Worm (Caenorhabditis elegans) whole organism, L4 larva: ENCODE data around the gene srd-74.

ENCODE experiments used
- D1046.2 ChIP-seq: fragments of 200-800 bp; sonication (Bioruptor generic); IDR thresholded peaks from 2 replicates; pipeline ENCODE4 v1.3.6; 2022; ENCODE audit warnings: missing genetic modification characterization, missing compliant biosample characterization
- R02D3.7 ChIP-seq: fragments of 150-350 bp; sonication (generic microtip); optimal IDR thresholded peaks from 3 replicates; lab custom pipeline; 2014; ENCODE audit warnings: missing biosample characterization, missing genetic modification characterization
- T20F7.1 ChIP-seq: fragments of 200-800 bp; sonication (Bioruptor generic); optimal IDR thresholded peaks from 2 replicates; lab custom pipeline; 2018; ENCODE audit warnings: mild to moderate bottlenecking, missing genetic modification characterization, missing compliant biosample characterization
- Y105C5A.15 ChIP-seq: fragments of 200-800 bp; sonication (Bioruptor generic); IDR thresholded peaks from 2 replicates; pipeline ENCODE4 v1.3.6; 2022; ENCODE audit warnings: missing genetic modification characterization, missing compliant biosample characterization
- Y5F2A.4 ChIP-seq: fragments of 200-800 bp; sonication (Bioruptor generic); optimal IDR thresholded peaks from 2 replicates; lab custom pipeline; 2018; ENCODE audit warnings: mild to moderate bottlenecking, missing genetic modification characterization, missing compliant biosample characterization
- aly-2 ChIP-seq: sonication (generic microtip); optimal IDR thresholded peaks from 2 replicates; lab custom pipeline; 2018; ENCODE audit warnings: missing biosample characterization, missing genetic modification characterization
- ama-1 ChIP-seq: fragments of 150-350 bp; optimal IDR thresholded peaks from 2 replicates; lab custom pipeline; 2014; ENCODE audit warnings: inconsistent platforms, mixed read lengths
- ceh-28 ChIP-seq: fragments of 150-350 bp; optimal IDR thresholded peaks from 2 replicates; lab custom pipeline; 2014; ENCODE audit warnings: missing biosample characterization, missing genetic modification reagents, missing genetic modification characterization
- ceh-32 ChIP-seq: sonication (generic microtip); optimal IDR thresholded peaks from 2 replicates; lab custom pipeline; 2016; ENCODE audit warnings: mild to moderate bottlenecking, missing genetic modification characterization, missing compliant biosample characterization; ENCODE audit not compliant: poor library complexity
- cey-2 ChIP-seq: sonication (generic microtip); optimal IDR thresholded peaks from 3 replicates; lab custom pipeline; 2017; ENCODE audit warnings: missing genetic modification characterization, mild to moderate bottlenecking, missing compliant biosample characterization, antibody characterized with exemption, borderline replicate concordance; ENCODE audit not compliant: insufficient read depth
- daf-12 ChIP-seq: fragments of 150-350 bp; optimal IDR thresholded peaks from 2 replicates; lab custom pipeline; 2014; ENCODE audit warnings: missing biosample characterization, missing genetic modification reagents, missing genetic modification characterization
- daf-8 ChIP-seq: fragments of 200-800 bp; sonication (Bioruptor generic); IDR thresholded peaks from 2 replicates; pipeline ENCODE4 v1.3.6; 2022; ENCODE audit warnings: missing genetic modification characterization, missing compliant biosample characterization
- dmd-8 ChIP-seq: fragments of 200-800 bp; sonication (Bioruptor generic); IDR thresholded peaks from 2 replicates; pipeline ENCODE4 v1.3.6; 2022; ENCODE audit warnings: missing genetic modification characterization, missing compliant biosample characterization
- duxl-1 ChIP-seq: sonication (generic microtip); optimal IDR thresholded peaks from 2 replicates; lab custom pipeline; 2016; ENCODE audit warnings: mild to moderate bottlenecking, missing genetic modification characterization, moderate library complexity, missing compliant biosample characterization; ENCODE audit not compliant: poor library complexity
- egl-43 ChIP-seq: fragments of 200-800 bp; sonication (Bioruptor generic); IDR thresholded peaks from 2 replicates; pipeline ENCODE4 v1.3.6; 2022; ENCODE audit warnings: missing genetic modification reagents, missing genetic modification characterization, missing compliant biosample characterization
- fkh-10 ChIP-seq: fragments of 150-350 bp; optimal IDR thresholded peaks from 2 replicates; lab custom pipeline; 2014; ENCODE audit warnings: missing biosample characterization, missing genetic modification reagents, missing genetic modification characterization
- hif-1 ChIP-seq, 2 experiments: sonication (generic microtip); optimal IDR thresholded peaks; 2 replicates each; lab custom pipeline; 2016 to 2017; ENCODE audit warnings: missing compliant biosample characterization in 2 of 2, missing genetic modification characterization in 2 of 2, missing genetic modification reagents in 2 of 2, missing genotype in 2 of 2, mild to moderate bottlenecking in 1 of 2
- lin-29 ChIP-seq: fragments of 200-800 bp; sonication (Bioruptor generic); IDR thresholded peaks from 2 replicates; pipeline ENCODE4 v1.3.6; 2022; ENCODE audit warnings: missing genetic modification reagents, missing genetic modification characterization, missing compliant biosample characterization
- lin-38 ChIP-seq: fragments of 200-800 bp; sonication (Bioruptor generic); IDR thresholded peaks from 2 replicates; pipeline ENCODE4 v1.3.6; 2022; ENCODE audit warnings: missing genetic modification reagents, missing genetic modification characterization, missing compliant biosample characterization
- lir-3 ChIP-seq: sonication (generic microtip); optimal IDR thresholded peaks from 2 replicates; lab custom pipeline; 2016; ENCODE audit warnings: mild to moderate bottlenecking, missing genetic modification characterization, missing compliant biosample characterization
- madf-9 ChIP-seq: fragments of 200-800 bp; sonication (Bioruptor generic); conservative IDR thresholded peaks from 2 replicates; pipeline ENCODE4 v1.3.6; 2022; ENCODE audit warnings: missing genetic modification reagents, missing genetic modification characterization, missing compliant biosample characterization
- mes-2 ChIP-seq: sonication (generic microtip); optimal IDR thresholded peaks from 2 replicates; lab custom pipeline; 2016; ENCODE audit warnings: missing genotype, mild to moderate bottlenecking, missing genetic modification characterization, missing compliant biosample characterization; ENCODE audit not compliant: poor library complexity, severe bottlenecking
- mxl-2 ChIP-seq: fragments of 200-800 bp; sonication (Bioruptor generic); conservative IDR thresholded peaks from 2 replicates; pipeline ENCODE4 v1.3.6; 2022; ENCODE audit warnings: missing genetic modification reagents, missing genetic modification characterization, missing compliant biosample characterization
- mxl-3 ChIP-seq: fragments of 200-800 bp; sonication (Bioruptor generic); optimal IDR thresholded peaks from 2 replicates; lab custom pipeline; 2018; ENCODE audit warnings: mild to moderate bottlenecking, missing genetic modification characterization, missing compliant biosample characterization
- nhr-237 ChIP-seq: sonication (generic microtip); optimal IDR thresholded peaks from 2 replicates; lab custom pipeline; 2017; ENCODE audit warnings: missing biosample characterization, missing genetic modification characterization
- nhr-28 ChIP-seq: fragments of 150-350 bp; optimal IDR thresholded peaks from 2 replicates; lab custom pipeline; 2014; ENCODE audit warnings: missing biosample characterization, missing genetic modification characterization
- nhr-42 ChIP-seq: fragments of 200-800 bp; sonication (Bioruptor generic); IDR thresholded peaks from 2 replicates; pipeline ENCODE4 v1.3.6; 2022; ENCODE audit warnings: missing genetic modification characterization, missing compliant biosample characterization
- nhr-6 ChIP-seq: fragments of 150-350 bp; optimal IDR thresholded peaks from 2 replicates; lab custom pipeline; 2014; ENCODE audit warnings: missing biosample characterization, missing genetic modification characterization
- nhr-77 ChIP-seq: fragments of 150-350 bp; optimal IDR thresholded peaks from 2 replicates; lab custom pipeline; 2014; ENCODE audit warnings: missing biosample characterization, missing genetic modification characterization
- pqm-1 ChIP-seq: sonication (generic microtip); optimal IDR thresholded peaks from 2 replicates; lab custom pipeline; 2017; ENCODE audit warnings: missing biosample characterization, missing genetic modification characterization
- rbr-2 ChIP-seq: sonication (generic microtip); optimal IDR thresholded peaks from 2 replicates; lab custom pipeline; 2016; ENCODE audit warnings: missing genotype, missing genetic modification characterization, missing compliant biosample characterization
- saeg-2 ChIP-seq: fragments of 200-800 bp; sonication (Bioruptor generic); IDR thresholded peaks from 2 replicates; pipeline ENCODE4 v1.3.6; 2022; ENCODE audit warnings: missing genetic modification reagents, missing genetic modification characterization, missing compliant biosample characterization
- sdz-12 ChIP-seq: fragments of 200-800 bp; sonication (Bioruptor generic); optimal IDR thresholded peaks from 2 replicates; lab custom pipeline; 2018; ENCODE audit warnings: mild to moderate bottlenecking, missing genetic modification characterization, missing compliant biosample characterization
- skn-1 ChIP-seq: fragments of 150-350 bp; optimal IDR thresholded peaks from 2 replicates; lab custom pipeline; 2014; ENCODE audit warnings: missing biosample characterization, missing genetic modification characterization
- snpc-4 ChIP-seq: fragments of 150-350 bp; optimal IDR thresholded peaks from 2 replicates; lab custom pipeline; 2014; ENCODE audit warnings: missing biosample characterization, missing genetic modification characterization
- spr-1 ChIP-seq: sonication (generic microtip); optimal IDR thresholded peaks from 2 replicates; lab custom pipeline; 2016; ENCODE audit warnings: mild to moderate bottlenecking, missing genetic modification characterization, missing compliant biosample characterization
- tag-97 ChIP-seq: fragments of 200-800 bp; sonication (Bioruptor generic); IDR thresholded peaks from 2 replicates; pipeline ENCODE4 v1.3.6; 2022; ENCODE audit warnings: missing genetic modification characterization, missing compliant biosample characterization
- unc-62 ChIP-seq, 3 experiments: fragments of 150-350 bp in 1 of 3; sonication (generic microtip); optimal IDR thresholded peaks in 2 of 3; peaks in 1 of 3; 1 replicate in 1 of 3; 2 replicates in 2 of 3; lab custom pipeline; 2014 to 2017; ENCODE audit warnings: missing biosample characterization in 3 of 3, missing genetic modification characterization in 3 of 3, missing genetic modification reagents in 3 of 3, missing genotype in 1 of 3
- zag-1 ChIP-seq: fragments of 150-350 bp; optimal IDR thresholded peaks from 2 replicates; lab custom pipeline; 2014; ENCODE audit warnings: missing biosample characterization, missing genetic modification characterization

Gene srd-74

DNA sequence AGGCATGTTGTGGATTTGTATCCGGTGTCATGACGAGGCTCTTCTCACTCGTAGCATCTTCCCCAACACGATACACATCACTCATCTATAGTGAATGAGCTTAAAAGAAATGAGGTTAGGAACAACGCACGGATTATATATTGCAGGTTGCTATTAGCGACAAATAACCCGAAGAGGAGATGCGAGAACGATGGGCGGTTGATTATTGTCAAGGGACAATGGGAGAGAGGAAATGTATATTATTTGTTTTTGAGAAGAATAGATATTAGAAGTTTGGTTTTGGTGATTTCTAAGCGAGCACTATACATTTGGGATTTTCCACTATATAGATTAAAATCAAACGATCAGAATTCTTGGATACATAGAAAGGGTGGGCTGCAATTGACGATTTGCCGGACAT, 24.8 kb downstream of the srd-74 start, which contains the start of gene C18D11.7:
Gene C18D11.7 (minus strand): TSS at position 101 of the 400 bp plus-strand sequence.
- TF ChIP-seq lin-38 (GFP tag; lab: Robert Waterston, UW) (no peak), unc-62 (GFP tag; optimal IDR thresholded peaks at IDR 0.05 in 1 of 2; lab: Kevin White, UChicago) (peak in 1 of 2 experiments; percentile 2), unc-62 (tag; optimal IDR thresholded peaks at IDR 0.05; lab: Kevin White, UChicago) (no peak), sdz-12 (GFP tag; lab: Kevin White, UChicago) (no peak), saeg-2 (no peak), rbr-2 (tag; lab: Kevin White, UChicago) (no peak)

DNA sequence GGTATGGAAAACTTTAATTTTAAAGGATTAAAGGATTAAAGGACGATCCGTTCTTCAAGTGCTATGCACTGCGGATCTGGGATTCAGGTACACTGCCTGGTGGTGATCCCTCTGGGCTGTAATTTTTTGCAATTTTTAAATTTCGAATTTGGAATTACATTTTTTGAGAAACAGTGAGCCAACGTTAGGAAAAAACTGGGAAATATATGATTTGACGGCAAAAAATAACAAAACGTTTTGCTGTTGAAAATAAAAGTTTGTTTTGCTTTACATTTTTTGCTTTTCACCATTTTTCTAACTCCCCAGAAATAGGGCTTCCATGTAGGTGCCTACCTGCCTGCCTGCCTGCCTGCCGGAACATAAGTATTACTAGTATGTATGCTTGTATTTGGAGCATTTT, 25.5 kb downstream of the srd-74 start, which contains the start of gene C18D11.10:
Gene C18D11.10 (plus strand): TSS at position 301 of the 400 bp plus-strand sequence.
- no peak for TF ChIP-seq snpc-4 (tag; lab: Kevin White, UChicago)
- TF ChIP-seq ama-1 (lab: Kevin White, UChicago), result no peak
- TF ChIP-seq hif-1 (tag; optimal IDR thresholded peaks at IDR 0.05; lab: Kevin White, UChicago), result no peak
- no peak for TF ChIP-seq mxl-2 (GFP tag; lab: Robert Waterston, UW)
- TF ChIP-seq daf-12 (tag; lab: Kevin White, UChicago), result no peak
- TF ChIP-seq skn-1, result no peak
- TF ChIP-seq nhr-6 (tag; lab: Kevin White, UChicago), result no peak
- no peak for TF ChIP-seq egl-43 (GFP tag; lab: Robert Waterston, UW)
- no peak for TF ChIP-seq daf-8 (GFP tag; lab: Robert Waterston, UW)
- TF ChIP-seq ceh-28 (tag; lab: Kevin White, UChicago), result no peak
- no peak for TF ChIP-seq nhr-237 (tag; lab: Kevin White, UChicago)
- TF ChIP-seq aly-2 (tag; lab: Kevin White, UChicago), result no peak
- no peak for TF ChIP-seq dmd-8 (GFP tag; lab: Robert Waterston, UW)
- no peak for TF ChIP-seq Y105C5A.15 (GFP tag; lab: Robert Waterston, UW)
- no peak for TF ChIP-seq mes-2 (tag; lab: Kevin White, UChicago)
- no peak for TF ChIP-seq tag-97 (GFP tag; lab: Robert Waterston, UW)
- TF ChIP-seq zag-1 (tag; lab: Kevin White, UChicago), result no peak
- no peak for TF ChIP-seq R02D3.7 (tag; lab: Kevin White, UChicago)

- no peak for TF ChIP-seq madf-9 (GFP tag; lab: Robert Waterston, UW)
- TF ChIP-seq D1046.2, result no peak
- no peak for TF ChIP-seq duxl-1 (tag; lab: Kevin White, UChicago)
- TF ChIP-seq aly-2 (tag; lab: Kevin White, UChicago), result no peak
- TF ChIP-seq daf-8 (GFP tag; lab: Robert Waterston, UW), result no peak
- no peak for TF ChIP-seq nhr-28
- TF ChIP-seq egl-43 (GFP tag; lab: Robert Waterston, UW), result no peak
- TF ChIP-seq R02D3.7 (tag; lab: Kevin White, UChicago), result no peak
- no peak for TF ChIP-seq nhr-77 (tag; lab: Kevin White, UChicago)
- no peak for TF ChIP-seq lin-29 (GFP tag; lab: Robert Waterston, UW)
- no peak for TF ChIP-seq cey-2 (tag; lab: Kevin White, UChicago)
- no peak for TF ChIP-seq fkh-10 (GFP tag; lab: Kevin White, UChicago)
- TF ChIP-seq pqm-1 (tag; lab: Kevin White, UChicago), result no peak
- no peak for TF ChIP-seq Y5F2A.4 (GFP tag; lab: Kevin White, UChicago)
- no peak for TF ChIP-seq ceh-32
- no peak for TF ChIP-seq T20F7.1 (GFP tag; lab: Kevin White, UChicago)
- TF ChIP-seq mxl-3, result no peak
- no peak for TF ChIP-seq nhr-42
- TF ChIP-seq spr-1, result no peak
- no peak for TF ChIP-seq lir-3 (tag; lab: Kevin White, UChicago)
Observed at ce11 chrIII:11808818-11809217, 26.9 kb downstream of the srd-74 start, which contains the start of gene C18D11.9. C18D11.9 (plus strand) TSS chrIII:11809118.
